Worm (Caenorhabditis elegans) whole organism, L1 larva: ENCODE results near the gene T13C5.6.

Experiments used
- C04F5.9 ChIP-seq: sonication (generic microtip); optimal IDR thresholded peaks from 2 replicates; lab custom pipeline; 2016; ENCODE audit warnings: missing genetic modification characterization, missing compliant biosample characterization
- C16A3.4 ChIP-seq: fragments of 150-350 bp; optimal IDR thresholded peaks from 2 replicates; lab custom pipeline; 2014; ENCODE audit warnings: missing biosample characterization, missing genetic modification characterization
- C34B4.2 ChIP-seq: sonication (generic microtip); optimal IDR thresholded peaks from 2 replicates; lab custom pipeline; 2017; ENCODE audit warnings: mild to moderate bottlenecking, missing genetic modification characterization, missing compliant biosample characterization
- Y116A8C.19 ChIP-seq: sonication (generic microtip); optimal IDR thresholded peaks from 2 replicates; lab custom pipeline; 2016; ENCODE audit warnings: missing compliant biosample characterization, missing genetic modification characterization, borderline replicate concordance
- aha-1 ChIP-seq: fragments of 150-350 bp; optimal IDR thresholded peaks from 2 replicates; lab custom pipeline; 2014; ENCODE audit warnings: missing biosample characterization, missing genetic modification characterization
- alr-1 ChIP-seq: fragments of 200-800 bp; sonication (Bioruptor generic); optimal IDR thresholded peaks from 2 replicates; lab custom pipeline; 2018; ENCODE audit warnings: borderline replicate concordance, mild to moderate bottlenecking, missing genetic modification characterization, missing compliant biosample characterization
- aly-2 ChIP-seq: fragments of 150-350 bp; optimal IDR thresholded peaks from 2 replicates; lab custom pipeline; 2014; ENCODE audit warnings: missing biosample characterization, missing genetic modification characterization
- ama-1 ChIP-seq: fragments of 150-350 bp; optimal IDR thresholded peaks from 2 replicates; lab custom pipeline; 2014
- blmp-1 ChIP-seq: fragments of 150-350 bp; optimal IDR thresholded peaks from 2 replicates; lab custom pipeline; 2014; ENCODE audit warnings: missing biosample characterization, missing genetic modification characterization
- ceh-8 ChIP-seq: fragments of 200-800 bp; sonication (Bioruptor generic); optimal IDR thresholded peaks from 2 replicates; lab custom pipeline; 2018; ENCODE audit warnings: mild to moderate bottlenecking, missing genetic modification characterization, moderate library complexity, missing compliant biosample characterization
- ceh-82 ChIP-seq, 3 experiments: fragments of 150-350 bp in 1 of 3; sonication (generic microtip) in 2 of 3; optimal IDR thresholded peaks; 2 replicates each; lab custom pipeline; 2014 to 2017; ENCODE audit warnings: missing biosample characterization in 3 of 3, missing genetic modification characterization in 3 of 3
- ceh-88 ChIP-seq: fragments of 200-800 bp; sonication (Bioruptor generic); IDR thresholded peaks from 2 replicates; pipeline ENCODE4 v1.3.6; 2022; ENCODE audit warnings: missing genetic modification characterization, missing compliant biosample characterization
- ceh-90 ChIP-seq: sonication (generic microtip); optimal IDR thresholded peaks from 2 replicates; lab custom pipeline; 2016; ENCODE audit warnings: missing genetic modification characterization, missing compliant biosample characterization
- efl-1 ChIP-seq, 4 experiments: fragments of 150-350 bp; optimal IDR thresholded peaks in 3 of 4; peaks in 1 of 4; 1 replicate in 1 of 4; 2 replicates in 3 of 4; lab custom pipeline; 2014; ENCODE audit warnings: missing biosample characterization in 2 of 4, missing genetic modification characterization in 2 of 4, missing genetic modification reagents in 2 of 4
- egl-13 ChIP-seq: sonication (generic microtip); optimal IDR thresholded peaks from 2 replicates; lab custom pipeline; 2016; ENCODE audit warnings: missing genotype, missing genetic modification reagents, missing genetic modification characterization, missing compliant biosample characterization
- egl-27 ChIP-seq, 2 experiments: fragments of 150-350 bp in 1 of 2; sonication (generic microtip); optimal IDR thresholded peaks; 3 replicates each; lab custom pipeline; 2017 to 2018; ENCODE audit warnings: missing biosample characterization in 2 of 2, missing genetic modification characterization in 2 of 2, missing genetic modification reagents in 2 of 2
- ets-5 ChIP-seq: fragments of 200-800 bp; sonication (Bioruptor generic); IDR thresholded peaks from 2 replicates; pipeline ENCODE4 v1.3.6; 2022; ENCODE audit warnings: missing genetic modification characterization, missing compliant biosample characterization
- fkh-4 ChIP-seq: sonication (generic microtip); optimal IDR thresholded peaks from 2 replicates; lab custom pipeline; 2016; ENCODE audit warnings: missing compliant biosample characterization, missing genetic modification characterization, borderline replicate concordance
- fkh-8 ChIP-seq: sonication (generic microtip); optimal IDR thresholded peaks from 2 replicates; lab custom pipeline; 2016; ENCODE audit warnings: mild to moderate bottlenecking, missing genetic modification characterization, missing compliant biosample characterization
- grh-1 ChIP-seq: fragments of 200-800 bp; sonication (Bioruptor generic); IDR thresholded peaks from 2 replicates; pipeline ENCODE4 v1.3.6; 2022; ENCODE audit warnings: missing genetic modification reagents, missing genetic modification characterization, missing compliant biosample characterization
- hlh-17 ChIP-seq: fragments of 200-800 bp; sonication (Bioruptor generic); optimal IDR thresholded peaks from 2 replicates; lab custom pipeline; 2018; ENCODE audit warnings: missing genetic modification characterization, mild to moderate bottlenecking, missing compliant biosample characterization, moderate library complexity, borderline replicate concordance
- hpl-2 ChIP-seq: fragments of 150-350 bp; optimal IDR thresholded peaks from 2 replicates; lab custom pipeline; 2014; ENCODE audit warnings: missing biosample characterization, missing genetic modification reagents, missing genetic modification characterization
- irx-1 ChIP-seq: sonication (generic microtip); optimal IDR thresholded peaks from 2 replicates; lab custom pipeline; 2016; ENCODE audit warnings: missing genetic modification characterization, missing compliant biosample characterization
- jun-1 ChIP-seq: fragments of 150-350 bp; optimal IDR thresholded peaks from 2 replicates; lab custom pipeline; 2014; ENCODE audit warnings: missing biosample characterization, missing genetic modification reagents, missing genetic modification characterization
- lin-35 ChIP-seq, 2 experiments: fragments of 150-350 bp; optimal IDR thresholded peaks; 2 replicates each; lab custom pipeline; 2014; ENCODE audit warnings: missing biosample characterization in 2 of 2, missing genetic modification characterization in 2 of 2, missing genetic modification reagents in 2 of 2
- lin-39 ChIP-seq: fragments of 150-350 bp; optimal IDR thresholded peaks from 2 replicates; lab custom pipeline; 2014; ENCODE audit warnings: missing biosample characterization, missing genetic modification reagents, missing genetic modification characterization
- lir-3 ChIP-seq: sonication (generic microtip); optimal IDR thresholded peaks from 2 replicates; lab custom pipeline; 2016; ENCODE audit warnings: mild to moderate bottlenecking, missing genetic modification characterization, moderate library complexity, missing compliant biosample characterization; ENCODE audit not compliant: poor library complexity
- lsy-2 ChIP-seq, 2 experiments: fragments of 150-350 bp; optimal IDR thresholded peaks; 2 replicates each; lab custom pipeline; 2014; ENCODE audit warnings: missing biosample characterization in 2 of 2, missing genetic modification characterization in 2 of 2
- mab-9 ChIP-seq: fragments of 200-800 bp; sonication (Bioruptor generic); IDR thresholded peaks from 2 replicates; pipeline ENCODE4 v1.3.6; 2022; ENCODE audit warnings: missing genetic modification reagents, missing genetic modification characterization, missing compliant biosample characterization
- mef-2 ChIP-seq: fragments of 150-350 bp; optimal IDR thresholded peaks from 2 replicates; lab custom pipeline; 2014; ENCODE audit warnings: missing biosample characterization, missing genetic modification characterization
- mep-1 ChIP-seq: fragments of 150-350 bp; optimal IDR thresholded peaks from 2 replicates; lab custom pipeline; 2014; ENCODE audit warnings: missing biosample characterization, missing genetic modification characterization
- nhr-11 ChIP-seq: fragments of 150-350 bp; optimal IDR thresholded peaks from 2 replicates; lab custom pipeline; 2014; ENCODE audit warnings: missing biosample characterization, missing genetic modification characterization
- nhr-12 ChIP-seq: sonication (generic microtip); optimal IDR thresholded peaks from 2 replicates; lab custom pipeline; 2017; ENCODE audit warnings: missing biosample characterization, missing genetic modification characterization
- nhr-19 ChIP-seq: fragments of 200-800 bp; sonication (Bioruptor generic); conservative IDR thresholded peaks from 2 replicates; pipeline ENCODE4 v1.3.6; 2022; ENCODE audit warnings: missing genetic modification characterization, missing compliant biosample characterization
- nhr-237 ChIP-seq: fragments of 150-350 bp; optimal IDR thresholded peaks from 2 replicates; lab custom pipeline; 2014; ENCODE audit warnings: missing biosample characterization, missing genetic modification characterization
- nhr-47 ChIP-seq: sonication (generic microtip); optimal IDR thresholded peaks from 2 replicates; lab custom pipeline; 2016; ENCODE audit warnings: mild to moderate bottlenecking, missing genetic modification characterization, moderate library complexity, missing compliant biosample characterization
- nhr-85 ChIP-seq: sonication (generic microtip); peaks from one replicate; lab custom pipeline; 2016; ENCODE audit warnings: missing genetic modification characterization, inconsistent platforms, missing compliant biosample characterization
- nhr-90 ChIP-seq: sonication (generic microtip); optimal IDR thresholded peaks from 2 replicates; lab custom pipeline; 2016; ENCODE audit warnings: mild to moderate bottlenecking, missing genetic modification characterization, missing compliant biosample characterization; ENCODE audit not compliant: poor library complexity
- pag-3 ChIP-seq: sonication (generic microtip); optimal IDR thresholded peaks from 2 replicates; lab custom pipeline; 2017; ENCODE audit warnings: missing genetic modification characterization, mild to moderate bottlenecking, missing compliant biosample characterization, antibody characterized with exemption, borderline replicate concordance; ENCODE audit not compliant: insufficient read depth
- rnt-1 ChIP-seq: sonication (generic microtip); optimal IDR thresholded peaks from 2 replicates; lab custom pipeline; 2016; ENCODE audit warnings: mild to moderate bottlenecking, missing genetic modification characterization, moderate library complexity, missing compliant biosample characterization
- snu-23 ChIP-seq: sonication (generic microtip); optimal IDR thresholded peaks from 2 replicates; lab custom pipeline; 2016; ENCODE audit warnings: missing genetic modification characterization, missing compliant biosample characterization
- sup-37 ChIP-seq: fragments of 200-800 bp; sonication (Bioruptor generic); optimal IDR thresholded peaks from 2 replicates; lab custom pipeline; 2018; ENCODE audit warnings: mild to moderate bottlenecking, missing genetic modification characterization, missing compliant biosample characterization
- tbx-2 ChIP-seq: sonication (generic microtip); optimal IDR thresholded peaks from 2 replicates; lab custom pipeline; 2016; ENCODE audit warnings: missing genetic modification characterization, missing compliant biosample characterization
- tlp-1 ChIP-seq: fragments of 150-350 bp; optimal IDR thresholded peaks from 2 replicates; lab custom pipeline; 2014; ENCODE audit warnings: missing biosample characterization, missing genetic modification characterization
- unc-30 ChIP-seq: sonication (generic microtip); optimal IDR thresholded peaks from 2 replicates; lab custom pipeline; 2017; ENCODE audit warnings: missing biosample characterization, missing genetic modification characterization
- unc-62 ChIP-seq: fragments of 150-350 bp; optimal IDR thresholded peaks from 2 replicates; lab custom pipeline; 2014; ENCODE audit warnings: missing biosample characterization, missing genetic modification reagents, missing genetic modification characterization
- unc-86 ChIP-seq: sonication (generic microtip); optimal IDR thresholded peaks from 2 replicates; lab custom pipeline; 2016; ENCODE audit warnings: missing genetic modification characterization, missing compliant biosample characterization
- unc-98 ChIP-seq: fragments of 200-800 bp; sonication (Bioruptor generic); IDR thresholded peaks from 2 replicates; pipeline ENCODE4 v1.3.6; 2022; ENCODE audit warnings: missing genetic modification characterization, missing compliant biosample characterization
- vab-15 ChIP-seq: sonication (generic microtip); optimal IDR thresholded peaks from 2 replicates; lab custom pipeline; 2017; ENCODE audit warnings: missing genotype, mild to moderate bottlenecking, missing genetic modification characterization, missing compliant biosample characterization
- xbp-1 ChIP-seq: sonication (generic microtip); optimal IDR thresholded peaks from 2 replicates; lab custom pipeline; 2016; ENCODE audit warnings: missing genetic modification characterization, missing compliant biosample characterization
- zag-1 ChIP-seq: fragments of 150-350 bp; optimal IDR thresholded peaks from 2 replicates; lab custom pipeline; 2014; ENCODE audit warnings: missing biosample characterization, missing genetic modification characterization
- zip-4 ChIP-seq: fragments of 200-800 bp; sonication (Bioruptor generic); optimal IDR thresholded peaks from 2 replicates; lab custom pipeline; 2018; ENCODE audit warnings: mild to moderate bottlenecking, missing genetic modification characterization, moderate library complexity, missing compliant biosample characterization
- ztf-4 ChIP-seq: fragments of 150-350 bp; optimal IDR thresholded peaks from 2 replicates; lab custom pipeline; 2014; ENCODE audit warnings: missing biosample characterization, missing genetic modification characterization

The T13C5.6 gene

ce11 chrX:6256430-6256829 is 48.9 kb upstream of the T13C5.6 start (continued):
- TF ChIP-seq unc-62 (GFP tag; lab: Kevin White, UChicago) (no peak), hpl-2 (GFP tag; lab: Kevin White, UChicago) (no peak), aha-1 (tag; lab: Kevin White, UChicago) (no peak), lir-3 (tag; lab: Kevin White, UChicago) (no peak), nhr-11 (no peak), grh-1 (GFP tag; lab: Robert Waterston, UW) (no peak), nhr-19 (peak; percentile 11; the same call in 1 of the 2 replicates), zag-1 (tag; lab: Kevin White, UChicago) (no peak), Y116A8C.19 (tag; lab: Kevin White, UChicago) (no peak), C04F5.9 (tag; lab: Kevin White, UChicago) (no peak), blmp-1 (tag; lab: Kevin White, UChicago) (no peak), tbx-2 (no peak), nhr-237 (tag; lab: Kevin White, UChicago) (no peak), tlp-1 (no peak), zip-4 (GFP tag; lab: Kevin White, UChicago) (no peak), hlh-17 (GFP tag; lab: Kevin White, UChicago) (no peak), nhr-47 (tag; lab: Kevin White, UChicago) (no peak), snu-23 (GFP tag; lab: Kevin White, UChicago) (peak; percentile 3), fkh-8 (no peak), pag-3 (tag; lab: Kevin White, UChicago) (no peak), nhr-12 (no peak), ceh-90 (tag; lab: Kevin White, UChicago) (no peak), lin-39 (tag; lab: Kevin White, UChicago) (no peak), vab-15 (tag; lab: Kevin White, UChicago) (no peak), mef-2 (tag; lab: Kevin White, UChicago) (no peak), rnt-1 (tag; lab: Kevin White, UChicago) (peak; percentile 47), ceh-8 (no peak), ceh-88 (no peak), nhr-85 (tag; lab: Kevin White, UChicago) (no peak), unc-86 (no peak), C16A3.4 (tag; lab: Kevin White, UChicago) (no peak), irx-1 (tag; lab: Kevin White, UChicago) (no peak), C34B4.2 (no peak), egl-13 (tag; lab: Kevin White, UChicago) (no peak), fkh-4 (tag; lab: Kevin White, UChicago) (no peak), efl-1 (optimal IDR thresholded peaks at IDR 0.05; lab: Kevin White, UChicago) (no peak), efl-1 (GFP tag; optimal IDR thresholded peaks at IDR 0.05 in 1 of 2; lab: Kevin White, UChicago) (no peak), jun-1 (tag; lab: Kevin White, UChicago) (no peak), mab-9 (GFP tag; lab: Robert Waterston, UW) (no peak), unc-30 (tag; lab: Kevin White, UChicago) (no peak), aly-2 (tag; lab: Kevin White, UChicago) (no peak), lsy-2 (tag; optimal IDR thresholded peaks at IDR 0.05; lab: Kevin White, UChicago) (peak in 1 of 2 experiments; percentile 46), xbp-1 (no peak), sup-37 (no peak), lin-35 (GFP tag; optimal IDR thresholded peaks at IDR 0.05; lab: Kevin White, UChicago) (peak in 1 of 2 experiments; percentile 32), egl-27 (tag; optimal IDR thresholded peaks at IDR 0.05; lab: Kevin White, UChicago) (no peak), ztf-4 (peak; percentile 31), ama-1 (lab: Kevin White, UChicago) (no peak), unc-98 (no peak), ceh-82 (tag; optimal IDR thresholded peaks at IDR 0.05; lab: Kevin White, UChicago) (no peak), alr-1 (no peak), mep-1 (tag; lab: Kevin White, UChicago) (no peak), ets-5 (GFP tag; lab: Robert Waterston, UW) (no peak), nhr-90 (tag; lab: Kevin White, UChicago) (no peak)
- TF ChIP-seq, all 84 proteins: peak for 12
